Worm (Caenorhabditis elegans) whole organism, early embryonic: ENCODE measurements around the gene rcat-1.

ENCODE experiments used
- F13C5.2 ChIP-seq: sonication (generic microtip); optimal IDR thresholded peaks from 2 replicates; lab custom pipeline; 2017; ENCODE audit warnings: mild to moderate bottlenecking, missing genetic modification characterization, inconsistent platforms, missing compliant biosample characterization
- ama-1 ChIP-seq: fragments of 150-350 bp; optimal IDR thresholded peaks from 2 replicates; lab custom pipeline; 2014
- ceh-36 ChIP-seq: sonication (generic microtip); optimal IDR thresholded peaks from 2 replicates; lab custom pipeline; 2016; ENCODE audit warnings: missing genetic modification characterization, inconsistent platforms, missing compliant biosample characterization
- ets-7 ChIP-seq: sonication (generic microtip); optimal IDR thresholded peaks from 2 replicates; lab custom pipeline; 2016; ENCODE audit warnings: missing genotype, missing genetic modification characterization, missing compliant biosample characterization
- flt-1 ChIP-seq: fragments of 200-800 bp; sonication (Bioruptor generic); IDR thresholded peaks from 2 replicates; pipeline ENCODE4 v1.3.6; 2022; ENCODE audit warnings: missing genetic modification characterization, missing compliant biosample characterization
- hmbx-1 ChIP-seq: sonication (generic microtip); optimal IDR thresholded peaks from 2 replicates; lab custom pipeline; 2016; ENCODE audit warnings: mild to moderate bottlenecking, missing genetic modification characterization, missing compliant biosample characterization
- hmg-4 ChIP-seq: fragments of 200-800 bp; sonication (Bioruptor generic); optimal IDR thresholded peaks from 2 replicates; lab custom pipeline; 2018; ENCODE audit warnings: mild to moderate bottlenecking, missing genetic modification characterization, missing compliant biosample characterization
- hnd-1 ChIP-seq: sonication (generic microtip); optimal IDR thresholded peaks from 2 replicates; lab custom pipeline; 2016; ENCODE audit warnings: missing genetic modification characterization, missing compliant biosample characterization
- scrt-1 ChIP-seq: fragments of 200-800 bp; sonication (Bioruptor generic); IDR thresholded peaks from 2 replicates; pipeline ENCODE4 v1.3.6; 2022; ENCODE audit warnings: missing genetic modification characterization, missing compliant biosample characterization
- tbx-37 ChIP-seq: fragments of 200-800 bp; sonication (Bioruptor generic); conservative IDR thresholded peaks from 2 replicates; pipeline ENCODE4 v1.3.6; 2022; ENCODE audit warnings: missing genetic modification reagents, missing genetic modification characterization, missing compliant biosample characterization

DNA sequence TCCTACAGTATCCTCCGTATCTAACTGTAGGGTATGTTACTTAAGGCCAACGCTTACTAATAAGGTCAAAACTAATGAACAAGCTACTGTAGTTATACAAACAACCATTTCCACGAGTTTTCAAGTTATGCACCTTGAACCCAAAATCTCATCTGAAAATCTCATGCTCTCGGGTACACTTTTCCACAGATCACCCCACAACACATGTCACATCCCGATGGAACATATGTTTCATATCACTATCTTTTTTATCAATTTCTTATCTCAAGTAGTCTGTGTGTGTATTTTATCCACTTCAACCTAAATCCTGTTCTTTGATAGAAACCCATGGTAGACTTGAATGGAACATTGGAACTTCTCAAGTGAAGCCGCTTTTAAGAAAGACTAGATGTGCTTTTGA lies 45.1 kb upstream of the rcat-1 start:
- TF ChIP-seq tbx-37 = no peak
- TF ChIP-seq ets-7 (tag; lab: Kevin White, UChicago) = no peak
- TF ChIP-seq ama-1 (lab: Kevin White, UChicago) = no peak
- TF ChIP-seq hnd-1 = no peak
- no peak for TF ChIP-seq scrt-1 (GFP tag; lab: Robert Waterston, UW)
- TF ChIP-seq hmbx-1 (tag; lab: Kevin White, UChicago) = no peak
- no peak for TF ChIP-seq F13C5.2
- no peak for TF ChIP-seq ceh-36
- no peak for TF ChIP-seq hmg-4 (GFP tag; lab: Kevin White, UChicago)
- no peak for TF ChIP-seq flt-1 (GFP tag; lab: Robert Waterston, UW)
